Worm (Caenorhabditis elegans): ENCODE measurements around the gene T16G12.6.
"Not testable (repeated sequence)": the region's sequence is repeated elsewhere in the genome, so short reads cannot be mapped to it uniquely, and the experiment has no call there.

Gene T16G12.6

DNA sequence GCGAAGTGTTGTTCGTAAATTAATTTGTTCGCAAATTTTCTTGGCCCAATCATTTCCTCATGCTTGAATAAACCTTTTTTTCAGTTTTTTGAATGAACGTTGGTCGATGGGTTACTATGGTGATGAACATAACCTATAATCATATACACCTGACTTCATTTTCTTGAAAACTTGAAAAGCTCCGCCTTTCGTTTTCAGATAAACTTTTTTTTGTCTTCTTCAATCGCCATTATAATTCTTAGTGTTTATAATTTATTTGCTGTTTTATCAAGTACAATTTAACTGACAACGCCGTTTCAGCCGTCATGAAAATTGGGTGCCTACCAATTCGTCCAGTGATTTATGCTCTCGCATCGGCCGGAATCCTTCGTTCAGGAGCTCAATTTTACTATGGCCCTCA lies 32.2 kb upstream of the T16G12.6 start, which contains the start of gene M04D8.7:
TSS of gene M04D8.7 (plus strand) at position 301 of the 400 bp plus-strand sequence.
- no peak for TF ChIP-seq hmbx-1 (tag; optimal IDR thresholded peaks at IDR 0.05)
- TF ChIP-seq hnd-1 (tag; optimal IDR thresholded peaks at IDR 0.05) = no peak
- no peak for TF ChIP-seq tbx-11 (GFP tag; IDR thresholded peaks at IDR 0.05)
- no peak for TF ChIP-seq B0310.2 (tag; optimal IDR thresholded peaks at IDR 0.05)
- TF ChIP-seq ama-1 (optimal IDR thresholded peaks at IDR 0.05) = no peak
- TF ChIP-seq ceh-13 (GFP tag; optimal IDR thresholded peaks at IDR 0.05) = no peak
- TF ChIP-seq F13C5.2 (tag; optimal IDR thresholded peaks at IDR 0.05) = no peak
- TF ChIP-seq pes-1 (GFP tag; IDR thresholded peaks at IDR 0.05) = no peak
- no peak for TF ChIP-seq scrt-1 (GFP tag; IDR thresholded peaks at IDR 0.05)
- no peak for TF ChIP-seq hmg-4 (GFP tag; optimal IDR thresholded peaks at IDR 0.05)
- TF ChIP-seq sea-1 (GFP tag; conservative IDR thresholded peaks at IDR 0.05) = no peak
- no peak for TF ChIP-seq aly-1 (tag; optimal IDR thresholded peaks at IDR 0.05)
- TF ChIP-seq tra-4 (tag; optimal IDR thresholded peaks at IDR 0.05) = no peak
- no peak for TF ChIP-seq tbx-37 (GFP tag; conservative IDR thresholded peaks at IDR 0.05)
- TF ChIP-seq ceh-36 (tag; optimal IDR thresholded peaks at IDR 0.05) = no peak
- no peak for TF ChIP-seq ets-7 (tag; optimal IDR thresholded peaks at IDR 0.05)
- no peak for TF ChIP-seq flt-1 (GFP tag; IDR thresholded peaks at IDR 0.05)

DNA sequence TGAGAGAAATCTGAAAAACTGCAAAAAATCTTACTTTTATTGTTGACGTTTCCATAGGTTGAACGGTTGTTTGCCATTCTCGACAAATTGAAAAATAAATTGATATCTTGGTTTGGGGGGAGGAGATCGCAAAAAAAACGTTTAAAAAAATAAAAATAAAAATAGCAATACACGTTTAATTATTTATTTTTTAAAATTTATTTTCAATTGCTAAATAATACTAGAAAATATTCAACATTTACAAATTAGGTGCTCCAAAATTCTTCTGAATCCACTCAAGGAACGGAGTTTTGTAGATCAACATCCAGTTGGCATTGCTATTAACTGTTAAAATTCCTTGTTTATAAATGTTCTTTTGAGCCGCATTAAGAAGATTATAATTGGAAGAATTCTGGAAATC lies 29.4 kb upstream of the T16G12.6 start, which contains the start of gene T16G12.7:
TSS of gene T16G12.7 (minus strand) at position 101 of the 400 bp plus-strand sequence.
- TF ChIP-seq B0310.2 (tag; optimal IDR thresholded peaks at IDR 0.05) (no peak), tra-4 (tag; optimal IDR thresholded peaks at IDR 0.05) (no peak), ets-7 (tag; optimal IDR thresholded peaks at IDR 0.05) (no peak), hnd-1 (tag; optimal IDR thresholded peaks at IDR 0.05) (no peak), flt-1 (GFP tag; IDR thresholded peaks at IDR 0.05) (no peak), ceh-36 (tag; optimal IDR thresholded peaks at IDR 0.05) (no peak), pes-1 (GFP tag; IDR thresholded peaks at IDR 0.05) (no peak), hmg-4 (GFP tag; optimal IDR thresholded peaks at IDR 0.05) (no peak), sea-1 (GFP tag; conservative IDR thresholded peaks at IDR 0.05) (no peak), F13C5.2 (tag; optimal IDR thresholded peaks at IDR 0.05) (no peak), ama-1 (optimal IDR thresholded peaks at IDR 0.05) (no peak), tbx-11 (GFP tag; IDR thresholded peaks at IDR 0.05) (no peak)

DNA sequence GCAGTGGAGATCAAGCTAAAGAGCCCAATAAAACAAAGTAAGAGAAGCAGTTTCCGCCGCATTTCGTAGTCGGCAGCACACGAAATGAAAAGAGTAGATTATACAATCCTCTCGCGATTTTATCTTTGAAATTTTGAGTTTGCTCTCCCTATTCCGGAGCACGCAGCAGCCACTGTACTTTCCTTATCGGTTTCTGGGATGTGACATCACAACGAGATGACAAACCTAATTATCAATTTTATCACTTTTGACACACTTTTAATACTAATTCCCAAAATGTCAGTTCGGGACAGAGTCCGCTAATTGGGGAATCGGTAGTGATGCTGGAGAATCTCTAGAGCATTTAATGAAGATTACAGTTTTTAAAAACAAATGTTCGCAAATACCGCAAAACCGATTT lies 19.7 kb upstream of the T16G12.6 start, which contains the start of gene T16G12.1:
TSS of gene T16G12.1 (minus strand) at position 176 of the 400 bp plus-strand sequence.
- TF ChIP-seq hnd-1 (tag; optimal IDR thresholded peaks at IDR 0.05) (no peak), F13C5.2 (tag; optimal IDR thresholded peaks at IDR 0.05) (no peak), tra-4 (tag; optimal IDR thresholded peaks at IDR 0.05) (no peak), aly-1 (tag; optimal IDR thresholded peaks at IDR 0.05) (no peak), B0310.2 (tag; optimal IDR thresholded peaks at IDR 0.05) (no peak), ceh-13 (GFP tag; optimal IDR thresholded peaks at IDR 0.05) (no peak)

DNA sequence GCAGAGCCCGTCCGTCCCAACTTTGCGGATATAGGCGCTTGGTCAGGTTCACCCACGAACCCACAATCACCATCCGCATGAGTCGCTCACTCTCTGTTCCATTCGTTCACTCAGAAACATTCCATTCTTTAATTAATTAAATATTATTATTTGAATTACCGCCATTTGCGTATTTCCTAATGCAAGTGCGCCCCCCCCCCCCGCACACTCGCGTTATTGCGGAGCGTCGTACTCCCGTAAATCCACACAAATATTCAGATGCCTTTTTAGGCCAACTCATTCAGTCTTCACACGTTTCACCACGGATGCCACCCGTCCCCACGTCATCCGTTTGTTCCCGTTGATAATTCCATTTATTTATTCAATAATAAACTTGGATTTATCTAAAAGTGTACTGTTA lies 19.1 kb upstream of the T16G12.6 start, which contains the start of gene T16G12.3:
TSS of gene T16G12.3 (plus strand) at position 301 of the 400 bp plus-strand sequence.
- not testable (repeated sequence) for TF ChIP-seq hnd-1, F13C5.2, B0310.2 (tag; optimal IDR thresholded peaks at IDR 0.05)

DNA sequence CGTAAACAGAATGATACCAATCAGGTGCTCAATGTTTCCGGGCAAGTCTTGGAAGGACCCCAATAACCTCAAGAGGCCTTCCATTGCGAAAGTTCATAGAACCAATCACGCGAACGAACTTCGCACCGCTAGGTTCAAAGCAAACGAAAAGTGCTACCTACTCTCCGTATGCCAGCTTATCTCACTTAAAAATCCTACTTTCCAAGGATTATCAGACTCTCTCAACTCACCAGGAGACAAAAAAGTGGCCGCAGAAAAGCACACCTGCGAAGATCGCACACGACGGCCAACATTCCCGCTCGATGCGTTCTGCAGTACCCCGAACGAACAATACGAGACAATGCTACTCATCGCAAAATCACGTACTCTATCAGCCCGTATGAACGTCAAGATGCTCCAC lies 16.1 kb upstream of the T16G12.6 start, which contains the start of gene T16G12.12:
TSS of gene T16G12.12 (plus strand) at position 301 of the 400 bp plus-strand sequence.
- not testable (repeated sequence) for TF ChIP-seq F13C5.2 (tag; optimal IDR thresholded peaks at IDR 0.05); tbx-37 (GFP tag; conservative IDR thresholded peaks at IDR 0.05); sea-1 (GFP tag; conservative IDR thresholded peaks at IDR 0.05)

DNA sequence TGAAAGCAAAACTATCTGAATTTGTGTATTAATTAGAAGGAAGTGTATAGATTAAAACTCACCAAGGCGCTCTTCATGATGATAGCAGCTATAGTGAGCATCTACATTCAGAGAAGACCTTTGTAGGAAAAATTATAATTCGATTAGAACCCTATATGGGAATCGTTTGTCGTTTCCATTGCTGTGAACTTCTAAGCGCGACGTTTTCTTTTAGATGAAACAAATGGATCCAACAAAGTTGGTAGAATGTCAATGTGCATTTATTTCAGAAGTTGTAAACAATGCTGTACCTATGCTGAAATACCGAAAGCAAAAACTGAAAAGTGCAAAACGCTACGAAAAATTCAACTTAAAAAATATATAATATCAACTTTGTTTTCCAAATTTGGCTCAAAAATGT lies 13.3 kb upstream of the T16G12.6 start, which contains the start of gene T16G12.10:
TSS of gene T16G12.10 (minus strand) at position 101 of the 400 bp plus-strand sequence.
- TF ChIP-seq hmbx-1 (tag; optimal IDR thresholded peaks at IDR 0.05) = no peak
- TF ChIP-seq tbx-37 (GFP tag; conservative IDR thresholded peaks at IDR 0.05) = no peak
- TF ChIP-seq ets-7 (tag; optimal IDR thresholded peaks at IDR 0.05) = no peak
- no peak for TF ChIP-seq F13C5.2 (tag; optimal IDR thresholded peaks at IDR 0.05)
- TF ChIP-seq scrt-1 (GFP tag; IDR thresholded peaks at IDR 0.05) = no peak
- no peak for TF ChIP-seq tra-4 (tag; optimal IDR thresholded peaks at IDR 0.05)
- no peak for TF ChIP-seq hnd-1 (tag; optimal IDR thresholded peaks at IDR 0.05)
- TF ChIP-seq pes-1 (GFP tag; IDR thresholded peaks at IDR 0.05) = no peak
- TF ChIP-seq hmg-4 (GFP tag; optimal IDR thresholded peaks at IDR 0.05) = no peak
- TF ChIP-seq tbx-11 (GFP tag; IDR thresholded peaks at IDR 0.05) = no peak
- no peak for TF ChIP-seq ceh-36 (tag; optimal IDR thresholded peaks at IDR 0.05)
- no peak for TF ChIP-seq aly-1 (tag; optimal IDR thresholded peaks at IDR 0.05)
- TF ChIP-seq ceh-13 (GFP tag; optimal IDR thresholded peaks at IDR 0.05) = no peak
- TF ChIP-seq flt-1 (GFP tag; IDR thresholded peaks at IDR 0.05) = no peak
- no peak for TF ChIP-seq ama-1 (optimal IDR thresholded peaks at IDR 0.05)

DNA sequence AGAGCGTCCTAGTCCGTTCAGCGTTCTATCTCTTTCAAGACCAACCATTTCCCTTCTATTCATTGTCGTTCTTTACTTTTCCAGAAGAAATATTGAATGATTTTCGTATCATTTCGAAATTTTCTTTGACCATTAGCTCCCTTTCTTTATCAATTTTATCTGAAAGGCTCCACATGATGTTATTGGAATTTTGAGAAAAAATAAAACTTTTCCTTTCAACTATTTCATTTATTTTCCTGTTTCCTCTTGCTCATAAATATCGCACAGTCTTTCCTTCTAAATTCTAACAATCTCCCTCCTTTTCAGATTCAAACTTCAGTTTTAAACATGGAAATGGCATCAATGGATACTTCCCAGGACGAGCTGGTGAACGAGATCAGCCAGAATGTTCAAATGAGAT lies 11.9 kb upstream of the T16G12.6 start, which contains the start of gene T16G12.4:
TSS of gene T16G12.4 (plus strand) at position 301 of the 400 bp plus-strand sequence.
- TF ChIP-seq hmg-4 (GFP tag; optimal IDR thresholded peaks at IDR 0.05) (no peak), pes-1 (GFP tag; IDR thresholded peaks at IDR 0.05) (no peak), ets-7 (tag; optimal IDR thresholded peaks at IDR 0.05) (no peak), tbx-11 (GFP tag; IDR thresholded peaks at IDR 0.05) (no peak), hnd-1 (tag; optimal IDR thresholded peaks at IDR 0.05) (no peak), ama-1 (optimal IDR thresholded peaks at IDR 0.05) (no peak), tra-4 (tag; optimal IDR thresholded peaks at IDR 0.05) (no peak), sea-1 (GFP tag; conservative IDR thresholded peaks at IDR 0.05) (no peak)

DNA sequence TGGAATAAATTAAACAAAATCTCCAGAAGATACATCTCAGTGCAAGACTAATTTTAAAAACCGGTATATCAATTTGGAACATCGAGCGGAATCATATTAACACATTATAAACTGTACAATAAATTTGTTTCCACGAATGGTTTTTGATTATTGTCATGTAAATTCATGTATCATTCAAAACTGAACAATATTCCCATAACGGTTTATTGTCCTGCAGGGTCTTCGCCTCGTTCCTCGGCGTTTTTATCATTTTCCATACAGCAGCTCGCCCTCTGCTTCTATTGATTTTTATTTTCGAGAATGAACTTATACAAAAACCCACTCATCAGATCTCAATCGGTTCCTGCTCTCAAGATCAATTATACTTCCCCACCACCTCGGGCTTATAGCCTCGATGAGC lies 10.4 kb upstream of the T16G12.6 start, which contains the start of gene T16G12.8:
TSS of gene T16G12.8 (plus strand) at position 301 of the 400 bp plus-strand sequence.
- TF ChIP-seq tbx-11 (GFP tag; IDR thresholded peaks at IDR 0.05) (no peak), B0310.2 (tag; optimal IDR thresholded peaks at IDR 0.05) (no peak), aly-1 (tag; optimal IDR thresholded peaks at IDR 0.05) (no peak), ceh-36 (tag; optimal IDR thresholded peaks at IDR 0.05) (no peak), hmbx-1 (tag; optimal IDR thresholded peaks at IDR 0.05) (no peak), pes-1 (GFP tag; IDR thresholded peaks at IDR 0.05) (no peak), hnd-1 (tag; optimal IDR thresholded peaks at IDR 0.05) (no peak), sea-1 (GFP tag; conservative IDR thresholded peaks at IDR 0.05) (no peak), flt-1 (GFP tag; IDR thresholded peaks at IDR 0.05) (no peak), ama-1 (optimal IDR thresholded peaks at IDR 0.05) (no peak), ets-7 (tag; optimal IDR thresholded peaks at IDR 0.05) (no peak)
